Worm (Caenorhabditis elegans): Measurements from ENCODE around the gene lmd-4.

The lmd-4 gene

DNA sequence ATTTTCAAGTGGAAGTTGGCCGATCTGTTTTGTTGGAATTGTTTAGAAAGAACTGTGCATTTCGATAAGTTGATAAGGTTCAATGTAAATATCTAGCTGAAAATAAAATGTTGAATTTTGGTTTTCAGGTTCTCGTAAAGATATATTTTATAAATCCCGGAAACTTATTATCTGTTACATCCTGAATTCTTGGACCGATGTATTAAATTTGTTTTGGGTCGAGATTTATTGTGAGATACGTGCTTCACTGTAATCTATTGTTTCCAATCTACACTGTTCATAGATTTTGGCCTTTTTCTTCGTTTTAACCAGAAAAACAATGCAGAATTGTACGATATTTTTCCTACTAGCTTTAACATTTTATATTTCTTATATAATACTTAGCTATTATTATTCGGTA, 36.3 kb upstream of the lmd-4 start, which contains the start of gene C03G6.6:
C03G6.6 (plus strand) TSS at position 301 of the 400 bp plus-strand sequence.
- TF ChIP-seq pbrm-1 (GFP tag; IDR thresholded peaks at IDR 0.05) (no peak), snpc-1.3 (tag; optimal IDR thresholded peaks at IDR 0.05; ENCODE audit: insufficient read depth) (no peak), nhr-179 (tag; optimal IDR thresholded peaks at IDR 0.05) (no peak), cebp-1 (GFP tag; IDR thresholded peaks at IDR 0.05) (no peak), cebp-1 (tag; optimal IDR thresholded peaks at IDR 0.05) (no peak), egl-18 (GFP tag; IDR thresholded peaks at IDR 0.05) (no peak), let-607 (tag; optimal IDR thresholded peaks at IDR 0.05) (no peak), ets-4 (GFP tag; optimal IDR thresholded peaks at IDR 0.05) (no peak)

DNA sequence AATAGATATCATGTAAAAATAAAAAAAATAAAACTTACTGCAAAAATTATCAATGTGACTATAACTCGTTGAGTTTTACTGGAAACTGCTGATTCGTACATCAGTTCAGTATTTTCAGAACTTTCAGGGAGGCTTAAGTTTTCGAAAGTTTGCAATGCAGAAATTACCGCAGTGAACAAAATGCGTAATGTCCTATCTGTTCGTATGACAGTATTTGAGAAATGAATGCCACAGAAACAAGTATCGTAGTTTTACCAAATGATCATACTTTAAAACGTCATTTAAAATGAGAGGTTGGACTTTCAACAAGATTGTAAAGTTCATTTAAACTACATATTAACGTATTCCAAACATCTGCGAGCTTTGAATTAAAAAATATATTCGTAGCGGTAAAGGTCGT, 35.9 kb upstream of the lmd-4 start, which contains the start of gene C03G6.21:
C03G6.21 (minus strand) TSS at position 101 of the 400 bp plus-strand sequence.
- TF ChIP-seq hmg-1.2 (GFP tag; IDR thresholded peaks at IDR 0.05) (no peak), zfh-2 (GFP tag; conservative IDR thresholded peaks at IDR 0.05) (no peak), mcd-1 (GFP tag; IDR thresholded peaks at IDR 0.05) (no peak), mel-28 (tag; optimal IDR thresholded peaks at IDR 0.05; ENCODE audit: borderline replicate concordance) (no peak), aptf-3 (GFP tag; IDR thresholded peaks at IDR 0.05) (no peak), mes-4 (tag; optimal IDR thresholded peaks at IDR 0.05) (no peak), madf-6 (GFP tag; IDR thresholded peaks at IDR 0.05) (no peak), let-526 (GFP tag; IDR thresholded peaks at IDR 0.05) (no peak), snpc-3.4 (tag; optimal IDR thresholded peaks at IDR 0.05) (no peak), sdz-38 (tag; optimal IDR thresholded peaks at IDR 0.05) (no peak), lin-54 (GFP tag; optimal IDR thresholded peaks at IDR 0.05) (no peak), ztf-26 (tag; optimal IDR thresholded peaks at IDR 0.05) (no peak), unc-62 (GFP tag; optimal IDR thresholded peaks at IDR 0.05) (no peak), rcor-1 (GFP tag; IDR thresholded peaks at IDR 0.05) (no peak), B0336.3 (GFP tag; IDR thresholded peaks at IDR 0.05) (no peak)

DNA sequence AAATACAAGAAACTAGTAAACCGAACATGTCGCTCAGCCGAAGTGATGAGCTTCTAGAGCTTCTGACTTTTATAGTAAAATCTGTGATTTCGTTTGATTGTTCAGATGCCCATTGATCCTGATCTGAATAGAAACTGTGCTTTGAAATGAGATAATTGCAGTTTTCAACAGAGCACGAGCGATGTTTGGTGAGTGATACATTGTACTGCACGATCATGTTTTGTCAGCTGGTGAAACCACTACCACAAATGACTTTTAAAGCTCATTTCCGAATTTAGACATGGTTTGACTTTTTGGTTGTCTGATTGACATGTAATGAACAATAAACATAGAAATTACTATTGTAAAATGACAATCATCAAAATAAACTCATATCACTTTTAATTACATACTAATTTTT, 34.7 kb upstream of the lmd-4 start, which contains the start of gene tag-293:
tag-293 (minus strand) TSS at position 101 of the 400 bp plus-strand sequence.
- TF ChIP-seq dpl-1 (GFP tag; optimal IDR thresholded peaks at IDR 0.05) = no peak
- TF ChIP-seq lag-1 (GFP tag; IDR thresholded peaks at IDR 0.05) = no peak
- TF ChIP-seq sptf-2 (GFP tag; optimal IDR thresholded peaks at IDR 0.05) = no peak
- TF ChIP-seq snpc-4 (GFP tag; optimal IDR thresholded peaks at IDR 0.05) = no peak
- TF ChIP-seq snpc-4 (tag; optimal IDR thresholded peaks at IDR 0.05) = no peak
- no peak for TF ChIP-seq mxl-1 (tag; optimal IDR thresholded peaks at IDR 0.05)
- TF ChIP-seq egl-44 (GFP tag; IDR thresholded peaks at IDR 0.05) = no peak
- TF ChIP-seq ceh-27 (GFP tag; optimal IDR thresholded peaks at IDR 0.05) = no peak
- TF ChIP-seq nhr-80 (tag; optimal IDR thresholded peaks at IDR 0.05) = no peak

DNA sequence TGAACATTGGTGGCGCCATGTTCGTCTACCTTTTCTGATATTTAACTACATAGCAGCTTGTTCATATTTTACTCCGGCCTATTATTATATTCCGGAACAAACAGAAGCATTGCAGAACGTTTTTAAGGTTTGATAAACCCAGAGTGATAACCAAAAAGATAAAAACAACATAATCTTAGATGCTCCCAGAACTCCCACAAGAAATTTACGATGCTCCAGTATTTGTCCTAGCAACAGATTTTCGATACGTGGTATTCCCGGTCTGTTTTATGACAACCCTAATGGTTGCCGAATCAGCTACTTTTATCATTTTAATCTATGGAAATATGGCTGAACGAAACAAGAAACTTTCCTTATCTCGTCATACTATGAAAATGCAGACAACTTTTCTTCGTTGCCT, 32.8 kb upstream of the lmd-4 start:
- TF ChIP-seq pha-4 (tag; optimal IDR thresholded peaks at IDR 0.05) = no peak
- no peak for TF ChIP-seq lin-26 (GFP tag; IDR thresholded peaks at IDR 0.05)
- TF ChIP-seq T07F8.4 (tag; optimal IDR thresholded peaks at IDR 0.05) = no peak
- no peak for TF ChIP-seq repo-1 (tag; optimal IDR thresholded peaks at IDR 0.05)
- TF ChIP-seq B0035.1 (tag; optimal IDR thresholded peaks at IDR 0.05) = no peak
- TF ChIP-seq aptf-2 (GFP tag; conservative IDR thresholded peaks at IDR 0.05) = no peak
- TF ChIP-seq snpc-1.3 (tag; optimal IDR thresholded peaks at IDR 0.05; ENCODE audit: insufficient read depth) = no peak
- no peak for TF ChIP-seq mcd-1 (GFP tag; IDR thresholded peaks at IDR 0.05)
- TF ChIP-seq F57C9.4 (tag; optimal IDR thresholded peaks at IDR 0.05) = no peak
- TF ChIP-seq hlh-12 (tag; optimal IDR thresholded peaks at IDR 0.05) = no peak
- no peak for TF ChIP-seq ama-1 (optimal IDR thresholded peaks at IDR 0.05)
- no peak for TF ChIP-seq ama-1 (GFP tag; optimal IDR thresholded peaks at IDR 0.05)
- no peak for TF ChIP-seq F55B11.4 (tag; optimal IDR thresholded peaks at IDR 0.05; ENCODE audit: borderline replicate concordance, insufficient read depth)
- no peak for TF ChIP-seq snpc-1.1 (tag; optimal IDR thresholded peaks at IDR 0.05; ENCODE audit: insufficient read depth)
- TF ChIP-seq F37B4.10 (GFP tag; IDR thresholded peaks at IDR 0.05) = no peak
- TF ChIP-seq hmg-1.2 (GFP tag; IDR thresholded peaks at IDR 0.05) = no peak

Measured in whole organism, young adult.